Worm (Caenorhabditis elegans): ENCODE measurements around the gene lntl-1.

DNA sequence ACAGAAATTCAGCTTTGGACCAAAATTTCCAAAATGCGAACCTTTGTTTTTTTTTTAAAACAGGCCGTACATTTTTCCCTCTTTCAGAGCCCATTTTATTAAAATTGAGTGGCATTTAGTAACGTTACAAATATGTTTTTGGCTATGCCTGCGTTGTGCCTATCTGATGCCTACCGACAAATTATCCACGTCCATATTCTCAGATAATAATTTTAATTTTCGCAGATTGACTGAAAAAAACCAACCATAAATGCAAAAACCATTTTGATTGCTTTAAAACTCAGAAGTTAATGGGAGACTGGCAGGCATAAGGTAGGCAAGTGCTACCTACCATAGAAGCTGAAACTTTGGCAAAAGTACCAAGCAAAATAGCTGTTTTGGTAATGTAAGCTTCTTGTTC is 46.2 kb downstream of the lntl-1 start:
- no peak for TF ChIP-seq unc-62 (GFP tag; optimal IDR thresholded peaks at IDR 0.05)
- no peak for TF ChIP-seq elt-1 (tag; optimal IDR thresholded peaks at IDR 0.05; ENCODE audit: borderline replicate concordance, insufficient read depth)
- TF ChIP-seq nhr-28 (tag; optimal IDR thresholded peaks at IDR 0.05), result no peak
- TF ChIP-seq sptf-1 (tag; optimal IDR thresholded peaks at IDR 0.05), result no peak
- TF ChIP-seq snpc-4 (tag; optimal IDR thresholded peaks at IDR 0.05), result no peak
- TF ChIP-seq lin-32 (GFP tag; optimal IDR thresholded peaks at IDR 0.05), result no peak
- TF ChIP-seq lin-13 (tag; optimal IDR thresholded peaks at IDR 0.05), result no peak
- no peak for TF ChIP-seq nhr-12 (tag; optimal IDR thresholded peaks at IDR 0.05)
- TF ChIP-seq unc-39 (tag; optimal IDR thresholded peaks at IDR 0.05), result no peak
- no peak for TF ChIP-seq lsy-2 (tag; optimal IDR thresholded peaks at IDR 0.05)
- TF ChIP-seq hlh-1 (tag; optimal IDR thresholded peaks at IDR 0.05), result no peak
